Worm (Caenorhabditis elegans) whole organism, L1 larva: ENCODE measurements around the gene suca-1.

Source experiments
- C04F5.9 ChIP-seq: sonication (generic microtip); optimal IDR thresholded peaks from 2 replicates; lab custom pipeline; 2016; ENCODE audit warnings: missing genetic modification characterization, missing compliant biosample characterization
- C16A3.4 ChIP-seq: fragments of 150-350 bp; optimal IDR thresholded peaks from 2 replicates; lab custom pipeline; 2014; ENCODE audit warnings: missing biosample characterization, missing genetic modification characterization
- aha-1 ChIP-seq: fragments of 150-350 bp; optimal IDR thresholded peaks from 2 replicates; lab custom pipeline; 2014; ENCODE audit warnings: missing biosample characterization, missing genetic modification characterization
- ama-1 ChIP-seq: fragments of 150-350 bp; optimal IDR thresholded peaks from 2 replicates; lab custom pipeline; 2014
- blmp-1 ChIP-seq: fragments of 150-350 bp; optimal IDR thresholded peaks from 2 replicates; lab custom pipeline; 2014; ENCODE audit warnings: missing biosample characterization, missing genetic modification characterization
- ceh-63 ChIP-seq: fragments of 200-800 bp; sonication (Bioruptor generic); optimal IDR thresholded peaks from 2 replicates; lab custom pipeline; 2018; ENCODE audit warnings: mild to moderate bottlenecking, missing genetic modification characterization, missing compliant biosample characterization
- ceh-8 ChIP-seq: fragments of 200-800 bp; sonication (Bioruptor generic); optimal IDR thresholded peaks from 2 replicates; lab custom pipeline; 2018; ENCODE audit warnings: mild to moderate bottlenecking, missing genetic modification characterization, moderate library complexity, missing compliant biosample characterization
- efl-1 ChIP-seq, 4 experiments: fragments of 150-350 bp; optimal IDR thresholded peaks in 3 of 4; peaks in 1 of 4; 1 replicate in 1 of 4; 2 replicates in 3 of 4; lab custom pipeline; 2014; ENCODE audit warnings: missing biosample characterization in 2 of 4, missing genetic modification characterization in 2 of 4, missing genetic modification reagents in 2 of 4
- egl-13 ChIP-seq: sonication (generic microtip); optimal IDR thresholded peaks from 2 replicates; lab custom pipeline; 2016; ENCODE audit warnings: missing genotype, missing genetic modification reagents, missing genetic modification characterization, missing compliant biosample characterization
- elt-3 ChIP-seq, 6 experiments: fragments of 150-350 bp in 1 of 6; sonication (generic microtip); optimal IDR thresholded peaks; 2 replicates each; lab custom pipeline; 2017 to 2018; ENCODE audit warnings: missing biosample characterization in 6 of 6, missing genetic modification characterization in 6 of 6, inconsistent platforms in 1 of 6
- ets-5 ChIP-seq: fragments of 200-800 bp; sonication (Bioruptor generic); IDR thresholded peaks from 2 replicates; pipeline ENCODE4 v1.3.6; 2022; ENCODE audit warnings: missing genetic modification characterization, missing compliant biosample characterization
- grh-1 ChIP-seq: fragments of 200-800 bp; sonication (Bioruptor generic); IDR thresholded peaks from 2 replicates; pipeline ENCODE4 v1.3.6; 2022; ENCODE audit warnings: missing genetic modification reagents, missing genetic modification characterization, missing compliant biosample characterization
- hpl-2 ChIP-seq: fragments of 150-350 bp; optimal IDR thresholded peaks from 2 replicates; lab custom pipeline; 2014; ENCODE audit warnings: missing biosample characterization, missing genetic modification reagents, missing genetic modification characterization
- irx-1 ChIP-seq: sonication (generic microtip); optimal IDR thresholded peaks from 2 replicates; lab custom pipeline; 2016; ENCODE audit warnings: missing genetic modification characterization, missing compliant biosample characterization
- lin-13 ChIP-seq: fragments of 150-350 bp; optimal IDR thresholded peaks from 2 replicates; lab custom pipeline; 2014; ENCODE audit warnings: missing biosample characterization, missing genetic modification reagents, missing genetic modification characterization
- lin-15B ChIP-seq: fragments of 150-350 bp; sonication (generic microtip); optimal IDR thresholded peaks from 3 replicates; lab custom pipeline; 2014; ENCODE audit warnings: missing biosample characterization, missing genetic modification characterization
- lin-35 ChIP-seq, 2 experiments: fragments of 150-350 bp; optimal IDR thresholded peaks; 2 replicates each; lab custom pipeline; 2014; ENCODE audit warnings: missing biosample characterization in 2 of 2, missing genetic modification characterization in 2 of 2, missing genetic modification reagents in 2 of 2
- mab-9 ChIP-seq: fragments of 200-800 bp; sonication (Bioruptor generic); IDR thresholded peaks from 2 replicates; pipeline ENCODE4 v1.3.6; 2022; ENCODE audit warnings: missing genetic modification reagents, missing genetic modification characterization, missing compliant biosample characterization
- mdl-1 ChIP-seq, 2 experiments: fragments of 150-350 bp; optimal IDR thresholded peaks; 2 replicates each; lab custom pipeline; 2014 to 2017; ENCODE audit warnings: missing biosample characterization in 2 of 2, missing genetic modification characterization in 2 of 2, inconsistent platforms in 1 of 2
- mef-2 ChIP-seq: fragments of 150-350 bp; optimal IDR thresholded peaks from 2 replicates; lab custom pipeline; 2014; ENCODE audit warnings: missing biosample characterization, missing genetic modification characterization
- mep-1 ChIP-seq: fragments of 150-350 bp; optimal IDR thresholded peaks from 2 replicates; lab custom pipeline; 2014; ENCODE audit warnings: missing biosample characterization, missing genetic modification characterization
- nhr-11 ChIP-seq: fragments of 150-350 bp; optimal IDR thresholded peaks from 2 replicates; lab custom pipeline; 2014; ENCODE audit warnings: missing biosample characterization, missing genetic modification characterization
- nhr-237 ChIP-seq: fragments of 150-350 bp; optimal IDR thresholded peaks from 2 replicates; lab custom pipeline; 2014; ENCODE audit warnings: missing biosample characterization, missing genetic modification characterization
- nhr-28 ChIP-seq: fragments of 150-350 bp; optimal IDR thresholded peaks from 2 replicates; lab custom pipeline; 2014; ENCODE audit warnings: missing biosample characterization, missing genetic modification characterization
- nhr-76 ChIP-seq: sonication (generic microtip); optimal IDR thresholded peaks from 2 replicates; lab custom pipeline; 2017; ENCODE audit warnings: missing biosample characterization, missing genetic modification characterization
- nhr-84 ChIP-seq: sonication (generic microtip); optimal IDR thresholded peaks from 2 replicates; lab custom pipeline; 2017; ENCODE audit warnings: missing biosample characterization, missing genetic modification characterization
- nhr-85 ChIP-seq: sonication (generic microtip); peaks from one replicate; lab custom pipeline; 2016; ENCODE audit warnings: missing genetic modification characterization, inconsistent platforms, missing compliant biosample characterization
- nhr-90 ChIP-seq: sonication (generic microtip); optimal IDR thresholded peaks from 2 replicates; lab custom pipeline; 2016; ENCODE audit warnings: mild to moderate bottlenecking, missing genetic modification characterization, missing compliant biosample characterization; ENCODE audit not compliant: poor library complexity
- pag-3 ChIP-seq: sonication (generic microtip); optimal IDR thresholded peaks from 2 replicates; lab custom pipeline; 2017; ENCODE audit warnings: missing genetic modification characterization, mild to moderate bottlenecking, missing compliant biosample characterization, antibody characterized with exemption, borderline replicate concordance; ENCODE audit not compliant: insufficient read depth
- pqm-1 ChIP-seq: sonication (generic microtip); optimal IDR thresholded peaks from 3 replicates; lab custom pipeline; 2017; ENCODE audit warnings: missing biosample characterization, missing genetic modification characterization
- snu-23 ChIP-seq: sonication (generic microtip); optimal IDR thresholded peaks from 2 replicates; lab custom pipeline; 2016; ENCODE audit warnings: missing genetic modification characterization, missing compliant biosample characterization
- sup-37 ChIP-seq: fragments of 200-800 bp; sonication (Bioruptor generic); optimal IDR thresholded peaks from 2 replicates; lab custom pipeline; 2018; ENCODE audit warnings: mild to moderate bottlenecking, missing genetic modification characterization, missing compliant biosample characterization
- swsn-7 ChIP-seq: sonication (generic microtip); optimal IDR thresholded peaks from 2 replicates; lab custom pipeline; 2016; ENCODE audit warnings: missing genetic modification characterization, missing compliant biosample characterization
- tbx-2 ChIP-seq: sonication (generic microtip); optimal IDR thresholded peaks from 2 replicates; lab custom pipeline; 2016; ENCODE audit warnings: missing genetic modification characterization, missing compliant biosample characterization
- unc-130 ChIP-seq: fragments of 150-350 bp; optimal IDR thresholded peaks from 2 replicates; lab custom pipeline; 2017; ENCODE audit warnings: missing biosample characterization, missing genetic modification characterization, inconsistent platforms
- unc-30 ChIP-seq: sonication (generic microtip); optimal IDR thresholded peaks from 2 replicates; lab custom pipeline; 2017; ENCODE audit warnings: missing biosample characterization, missing genetic modification characterization
- unc-62 ChIP-seq: fragments of 150-350 bp; optimal IDR thresholded peaks from 2 replicates; lab custom pipeline; 2014; ENCODE audit warnings: missing biosample characterization, missing genetic modification reagents, missing genetic modification characterization
- unc-86 ChIP-seq: sonication (generic microtip); optimal IDR thresholded peaks from 2 replicates; lab custom pipeline; 2016; ENCODE audit warnings: missing genetic modification characterization, missing compliant biosample characterization
- unc-98 ChIP-seq: fragments of 200-800 bp; sonication (Bioruptor generic); IDR thresholded peaks from 2 replicates; pipeline ENCODE4 v1.3.6; 2022; ENCODE audit warnings: missing genetic modification characterization, missing compliant biosample characterization
- xbp-1 ChIP-seq: sonication (generic microtip); optimal IDR thresholded peaks from 2 replicates; lab custom pipeline; 2016; ENCODE audit warnings: missing genetic modification characterization, missing compliant biosample characterization
- zip-4 ChIP-seq: fragments of 200-800 bp; sonication (Bioruptor generic); optimal IDR thresholded peaks from 2 replicates; lab custom pipeline; 2018; ENCODE audit warnings: mild to moderate bottlenecking, missing genetic modification characterization, moderate library complexity, missing compliant biosample characterization
- ztf-4 ChIP-seq: fragments of 150-350 bp; optimal IDR thresholded peaks from 2 replicates; lab custom pipeline; 2014; ENCODE audit warnings: missing biosample characterization, missing genetic modification characterization

suca-1 gene

DNA sequence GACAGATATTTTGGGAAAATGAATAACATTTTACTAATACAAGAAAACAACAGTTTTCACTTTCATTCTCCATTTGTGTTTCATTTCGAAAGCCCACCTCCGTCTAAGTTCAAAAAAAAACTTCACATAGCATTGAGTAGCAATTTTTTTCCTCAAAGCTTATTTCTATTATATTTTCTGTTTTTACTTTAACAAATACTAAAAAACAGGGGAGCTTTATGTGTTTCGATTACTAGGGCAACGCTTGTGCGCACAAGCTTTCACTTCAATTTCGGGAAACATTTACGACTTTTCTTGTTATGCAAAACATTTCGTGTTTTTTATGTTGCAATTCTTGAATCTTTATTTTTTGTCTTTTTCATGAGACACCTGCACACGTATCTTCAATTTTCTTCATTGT is 14.0 kb downstream of the suca-1 start, which contains the start of gene T21E8.5:
TSS of gene T21E8.5 (plus strand) at position 301 of the 400 bp plus-strand sequence.
- TF ChIP-seq mep-1 (tag; lab: Kevin White, UChicago) = no peak
- TF ChIP-seq nhr-28 (tag; lab: Kevin White, UChicago) = no peak
- TF ChIP-seq blmp-1 = no peak
- TF ChIP-seq unc-30 (tag; lab: Kevin White, UChicago) = no peak
- no peak for TF ChIP-seq ceh-63 (GFP tag; lab: Kevin White, UChicago)
- no peak for TF ChIP-seq egl-13
- no peak for TF ChIP-seq pqm-1 (tag; lab: Kevin White, UChicago)
- TF ChIP-seq nhr-90 (tag; lab: Kevin White, UChicago) = no peak
- no peak for TF ChIP-seq ceh-8 (GFP tag; lab: Kevin White, UChicago)
- TF ChIP-seq nhr-11 (tag; lab: Kevin White, UChicago) = no peak
- TF ChIP-seq pag-3 = no peak
- TF ChIP-seq lin-13 (GFP tag; lab: Kevin White, UChicago) = no peak
- TF ChIP-seq ztf-4 (tag; lab: Kevin White, UChicago) = no peak

DNA sequence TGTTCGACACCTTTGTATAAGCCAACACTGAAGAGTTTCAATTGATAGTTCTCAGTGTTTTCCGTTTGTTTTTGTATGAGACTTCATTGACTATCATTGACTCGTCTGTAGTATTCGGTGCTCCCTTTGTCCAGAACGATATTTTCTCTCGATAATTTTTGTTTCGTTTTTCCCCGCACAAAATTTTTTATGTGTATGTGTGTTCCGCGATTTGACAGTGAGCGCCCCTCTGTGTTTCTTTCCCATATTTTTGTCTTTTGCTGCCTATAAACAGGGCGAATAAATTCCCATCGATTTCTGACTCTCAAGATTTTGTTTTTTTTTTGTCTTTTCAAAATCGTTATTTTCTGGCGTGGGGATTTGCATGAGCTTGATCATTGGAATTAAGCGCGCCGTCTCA is 16.7 kb downstream of the suca-1 start, which contains the start of gene T21E8.7:
TSS of gene T21E8.7 (plus strand) at position 301 of the 400 bp plus-strand sequence.
- TF ChIP-seq grh-1 (GFP tag; lab: Robert Waterston, UW) = no peak
- no peak for TF ChIP-seq nhr-76 (tag; lab: Kevin White, UChicago)
- TF ChIP-seq unc-62 = no peak
- TF ChIP-seq C04F5.9 (tag; lab: Kevin White, UChicago) = no peak
- no peak for TF ChIP-seq ama-1
- TF ChIP-seq mef-2 = no peak
- no peak for TF ChIP-seq irx-1 (tag; lab: Kevin White, UChicago)
- no peak for TF ChIP-seq elt-3 (tag; optimal IDR thresholded peaks at IDR 0.05; lab: Kevin White, UChicago)
- TF ChIP-seq pag-3 = no peak
- no peak for TF ChIP-seq lin-35 (GFP tag; optimal IDR thresholded peaks at IDR 0.05; lab: Kevin White, UChicago)
- no peak for TF ChIP-seq lin-15B (tag; lab: Kevin White, UChicago)
- TF ChIP-seq nhr-237 (tag; lab: Kevin White, UChicago) = no peak
- TF ChIP-seq ceh-63 (GFP tag; lab: Kevin White, UChicago) = no peak
- no peak for TF ChIP-seq xbp-1 (tag; lab: Kevin White, UChicago)
- no peak for TF ChIP-seq ets-5 (GFP tag; lab: Robert Waterston, UW)
- TF ChIP-seq ztf-4 (tag; lab: Kevin White, UChicago) = no peak

DNA sequence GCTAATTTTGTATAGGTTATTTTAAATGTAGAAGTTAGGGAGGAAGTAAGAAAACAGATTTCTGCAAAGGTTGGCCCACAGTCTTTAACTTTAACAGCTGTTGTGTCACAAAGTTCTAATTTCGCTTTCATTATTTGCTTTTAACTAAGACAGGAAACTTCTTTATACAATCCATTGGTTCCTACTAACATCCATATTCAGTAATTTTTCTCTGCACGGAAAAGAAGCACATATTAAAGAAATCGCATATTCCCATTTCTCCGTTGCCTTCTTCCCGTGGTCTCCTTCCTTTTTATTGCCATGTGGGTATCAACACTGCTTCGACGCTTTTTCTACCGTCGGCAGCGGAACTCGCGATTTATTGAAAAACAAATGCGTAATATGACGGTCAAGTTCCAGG is 17.9 kb downstream of the suca-1 start, which contains the start of gene T21E8.6:
TSS of gene T21E8.6 (plus strand) at position 301 of the 400 bp plus-strand sequence.
- TF ChIP-seq zip-4 (GFP tag; lab: Kevin White, UChicago) = no peak
- no peak for TF ChIP-seq blmp-1
- TF ChIP-seq lin-15B (tag; lab: Kevin White, UChicago) = no peak
- TF ChIP-seq unc-130 = no peak
- no peak for TF ChIP-seq mab-9
- TF ChIP-seq mdl-1 (tag; optimal IDR thresholded peaks at IDR 0.05; lab: Kevin White, UChicago) = no peak
- TF ChIP-seq nhr-84 = no peak
- no peak for TF ChIP-seq nhr-85 (tag; lab: Kevin White, UChicago)
- TF ChIP-seq sup-37 (GFP tag; lab: Kevin White, UChicago) = no peak
- no peak for TF ChIP-seq unc-86
- TF ChIP-seq C16A3.4 (tag; lab: Kevin White, UChicago) = no peak
- TF ChIP-seq unc-98 = no peak
- no peak for TF ChIP-seq snu-23
- no peak for TF ChIP-seq xbp-1 (tag; lab: Kevin White, UChicago)
- no peak for TF ChIP-seq pag-3
- TF ChIP-seq tbx-2 (tag; lab: Kevin White, UChicago) = no peak
- no peak for TF ChIP-seq hpl-2 (GFP tag; lab: Kevin White, UChicago)
- no peak for TF ChIP-seq swsn-7 (tag; lab: Kevin White, UChicago)
- no peak for TF ChIP-seq aha-1 (tag; lab: Kevin White, UChicago)
- TF ChIP-seq efl-1 (optimal IDR thresholded peaks at IDR 0.05; lab: Kevin White, UChicago) = no peak
- TF ChIP-seq efl-1 (GFP tag; optimal IDR thresholded peaks at IDR 0.05 in 1 of 2; lab: Kevin White, UChicago) = no peak
